Fruit fly (Drosophila melanogaster): ENCODE measurements around the gene obe.
A peak's percentile ranks its signal among the peaks of the same experiment; 100 is the strongest.

obe gene

dm6 chr3R:15473360-15473938, 12.4 kb upstream of the obe start:
- TF ChIP-seq CG8478 (optimal IDR thresholded peaks at IDR 0.05) (no peak), CTCF (optimal IDR thresholded peaks at IDR 0.05) (no peak)

- TF ChIP-seq CG8478 (optimal IDR thresholded peaks at IDR 0.05), result no peak
- no peak for TF ChIP-seq CTCF (optimal IDR thresholded peaks at IDR 0.05)
Measured at dm6 chr3R:15474820-15475219, 11.0 kb upstream of the obe start.

DNA sequence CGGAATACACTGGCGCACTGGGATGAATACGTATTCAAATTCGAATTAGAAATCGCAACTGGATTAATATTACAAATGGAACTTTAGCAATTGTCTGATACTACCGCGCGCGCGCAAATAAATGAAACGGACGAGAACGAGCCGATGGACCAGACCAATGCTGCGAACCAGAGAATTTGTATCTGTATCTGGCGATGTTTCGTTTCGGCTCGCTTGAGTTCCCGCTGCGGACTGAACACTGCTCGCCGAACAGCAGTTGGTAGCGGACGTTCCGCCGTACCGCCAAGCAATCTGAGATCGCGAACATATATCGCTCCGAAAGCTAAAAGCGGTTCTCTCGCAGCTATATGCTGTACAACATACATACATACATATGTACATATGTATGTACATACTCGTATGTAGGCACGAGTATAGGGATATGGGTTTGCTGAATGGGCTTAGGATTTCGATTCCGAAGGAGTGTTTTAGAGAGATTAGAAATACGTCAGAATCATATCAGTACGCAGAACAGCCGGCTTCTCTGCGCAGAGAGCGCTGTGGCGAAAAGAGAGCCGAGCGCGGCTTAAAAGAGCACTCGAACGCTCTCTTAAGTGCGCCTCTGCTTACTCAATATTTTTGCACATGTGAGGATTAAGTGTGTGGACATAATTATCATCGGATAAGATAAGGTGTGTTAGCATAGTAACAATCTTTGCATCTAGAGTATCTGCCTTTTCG, 9.7 kb upstream of the obe start, which contains the start of gene AdamTS-A:
TSS of gene AdamTS-A (minus strand) at position 221 of the 720 bp plus-strand sequence.
- TF ChIP-seq CG8478 (optimal IDR thresholded peaks at IDR 0.05) (no peak), CTCF (optimal IDR thresholded peaks at IDR 0.05) (no peak)

- TF ChIP-seq CG8478 (optimal IDR thresholded peaks at IDR 0.05) (no peak), CTCF (optimal IDR thresholded peaks at IDR 0.05) (no peak)
Measured at dm6 chr3R:15480068-15480467, 5.8 kb upstream of the obe start.

DNA sequence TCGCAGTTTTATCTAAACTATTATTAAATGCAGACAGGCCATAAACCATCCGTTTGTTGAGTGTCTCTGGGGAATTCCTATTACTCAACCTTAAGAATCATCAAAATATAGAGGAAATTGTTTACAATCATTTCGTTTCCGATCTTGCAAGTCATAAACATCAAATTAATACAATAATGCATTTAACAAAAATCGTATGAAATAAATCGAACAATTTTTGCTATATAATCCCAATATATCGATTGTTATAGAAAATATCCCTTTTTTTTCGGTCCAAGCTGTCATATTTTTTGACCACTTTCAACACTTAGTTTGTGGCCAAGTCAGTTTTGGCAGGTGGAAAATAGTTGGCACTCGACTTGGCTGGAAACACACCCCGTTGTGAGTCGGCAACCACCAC, 4.2 kb upstream of the obe start, which contains the start of gene B9d1:
TSS of gene B9d1 (plus strand) at position 301 of the 400 bp plus-strand sequence.
- no peak for TF ChIP-seq CTCF (optimal IDR thresholded peaks at IDR 0.05)
- TF ChIP-seq CG8478 (optimal IDR thresholded peaks at IDR 0.05), result no peak

- TF ChIP-seq CTCF (optimal IDR thresholded peaks at IDR 0.05) (no peak), CG8478 (optimal IDR thresholded peaks at IDR 0.05) (no peak)
Measured at dm6 chr3R:15482858-15483257, 3.0 kb upstream of the obe start, which contains the start of gene Rh6. Gene Rh6 (plus strand): TSS chr3R:15483158.

dm6 chr3R:15485296-15485695, 554 bp upstream of the obe start, which contains the start of gene Trissin:
Gene Trissin (minus strand): TSS chr3R:15485396.
- TF ChIP-seq CG8478 (optimal IDR thresholded peaks at IDR 0.05), result no peak
- TF ChIP-seq CTCF (optimal IDR thresholded peaks at IDR 0.05), result no peak

DNA sequence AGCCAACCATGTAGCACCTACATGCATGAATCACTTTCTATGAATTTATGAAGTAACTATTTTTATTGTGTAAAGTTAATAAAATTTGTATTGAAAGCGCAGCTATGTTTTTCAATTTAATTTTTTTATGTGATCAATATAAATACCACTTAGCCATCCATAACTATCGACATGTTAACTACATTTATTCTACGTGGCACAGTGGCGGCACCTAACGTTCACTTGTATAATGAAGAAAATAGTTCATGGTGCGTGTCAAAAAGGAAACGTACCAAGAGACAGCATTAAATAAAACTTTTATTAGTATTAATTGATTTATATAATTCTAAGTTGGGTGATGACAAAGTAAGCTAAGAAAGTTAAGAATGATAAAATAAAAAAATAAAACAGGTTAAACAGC, 7.4 kb downstream of the obe start:
- TF ChIP-seq CTCF (optimal IDR thresholded peaks at IDR 0.05), result peak; percentile 67 to 88
- no peak for TF ChIP-seq CG8478 (optimal IDR thresholded peaks at IDR 0.05)

DNA sequence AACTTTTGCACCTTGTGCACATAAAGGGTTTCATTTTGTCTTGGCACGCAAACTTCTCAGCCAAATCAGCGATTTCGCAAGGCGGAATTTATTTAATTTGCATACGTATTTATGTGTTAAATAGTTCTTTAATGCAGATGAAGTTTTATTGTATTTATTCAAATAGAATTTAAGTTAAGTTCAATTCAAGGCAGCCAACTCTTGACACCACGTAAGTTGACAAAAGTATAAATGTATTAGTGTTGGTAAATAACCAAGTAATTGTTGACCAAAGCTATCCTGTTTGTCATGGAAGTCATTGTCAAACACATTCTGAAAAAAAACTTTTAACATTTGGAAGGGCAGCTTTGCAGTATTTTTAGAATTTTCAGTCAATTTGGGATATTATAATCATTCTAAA, 8.5 kb downstream of the obe start, which contains the start of gene maca:
TSS of gene maca (plus strand) at position 301 of the 400 bp plus-strand sequence.
- no peak for TF ChIP-seq CTCF (optimal IDR thresholded peaks at IDR 0.05)
- TF ChIP-seq CG8478 (optimal IDR thresholded peaks at IDR 0.05), result no peak

- TF ChIP-seq CTCF (optimal IDR thresholded peaks at IDR 0.05) (no peak), CG8478 (optimal IDR thresholded peaks at IDR 0.05) (no peak)
Measured at dm6 chr3R:15507760-15508159, 21.9 kb downstream of the obe start.

DNA sequence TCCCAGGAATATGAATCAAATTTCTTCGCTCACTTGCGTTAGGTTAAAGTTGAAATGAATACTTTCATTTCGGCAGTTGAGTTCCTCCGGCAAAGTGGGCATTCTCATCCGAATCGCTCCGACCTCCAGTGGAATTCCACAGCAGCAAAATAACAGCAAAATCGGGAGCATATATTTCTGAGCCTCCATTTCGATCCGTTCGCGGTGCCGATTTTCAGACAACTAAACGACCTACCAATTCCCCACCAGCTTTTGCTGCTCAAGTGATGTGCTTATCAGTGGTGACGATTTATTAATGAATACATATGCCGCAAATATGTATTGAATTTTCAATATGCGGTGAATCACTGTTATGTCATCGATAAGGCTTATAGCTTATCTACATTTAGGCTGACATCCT, 22.8 kb downstream of the obe start, which contains the start of gene CG44014:
TSS of gene CG44014 (minus strand) at position 256 of the 400 bp plus-strand sequence.
- TF ChIP-seq CG8478 (optimal IDR thresholded peaks at IDR 0.05) (no peak), CTCF (optimal IDR thresholded peaks at IDR 0.05) (no peak)

DNA sequence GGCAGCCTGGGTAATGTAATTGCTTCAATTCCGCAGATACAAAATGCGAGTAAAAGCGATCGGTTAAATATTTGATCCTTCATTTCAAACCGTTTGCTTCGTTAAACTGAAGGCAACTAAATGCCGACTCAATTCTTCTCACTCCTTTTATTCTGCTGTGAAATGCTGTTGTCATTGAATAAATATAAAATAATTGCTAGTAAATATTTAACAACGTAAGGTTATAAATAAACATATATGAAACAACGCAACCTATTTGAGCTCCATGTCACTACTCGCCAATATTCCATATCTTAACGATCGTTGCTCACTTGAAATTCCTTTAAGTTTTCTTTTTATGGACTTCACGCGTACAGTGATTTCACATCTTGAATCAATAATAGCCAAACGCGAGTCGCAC, 24.0 kb downstream of the obe start, which contains the start of gene CG44013:
TSS of gene CG44013 (minus strand) at position 101 of the 400 bp plus-strand sequence.
- no peak for TF ChIP-seq CTCF (optimal IDR thresholded peaks at IDR 0.05)
- TF ChIP-seq CG8478 (optimal IDR thresholded peaks at IDR 0.05), result no peak

- TF ChIP-seq CG8478 (optimal IDR thresholded peaks at IDR 0.05), result no peak
- TF ChIP-seq CTCF (optimal IDR thresholded peaks at IDR 0.05), result no peak
Measured at dm6 chr3R:15512249-15512648, 26.4 kb downstream of the obe start.

DNA sequence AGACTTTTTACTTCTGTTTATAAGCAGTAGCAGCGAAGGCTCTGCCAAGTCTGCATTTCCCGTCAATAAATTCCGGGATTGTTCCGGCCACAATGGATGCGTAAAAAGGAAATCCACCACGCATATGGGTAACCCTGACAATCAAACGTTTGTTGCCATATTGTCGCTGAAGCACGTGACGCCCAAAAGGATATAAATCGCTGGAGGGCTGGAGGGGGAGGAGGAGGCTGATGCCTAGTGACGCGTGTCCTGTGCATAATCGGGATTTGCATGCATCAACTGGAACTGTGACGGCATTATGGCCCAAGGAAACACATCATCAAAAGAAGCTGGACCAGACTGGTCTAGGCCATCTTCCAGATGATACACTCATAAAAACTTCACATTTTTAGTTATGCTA, 27.4 kb downstream of the obe start:
- no peak for TF ChIP-seq CTCF (optimal IDR thresholded peaks at IDR 0.05)
- no peak for TF ChIP-seq CG8478 (optimal IDR thresholded peaks at IDR 0.05)

DNA sequence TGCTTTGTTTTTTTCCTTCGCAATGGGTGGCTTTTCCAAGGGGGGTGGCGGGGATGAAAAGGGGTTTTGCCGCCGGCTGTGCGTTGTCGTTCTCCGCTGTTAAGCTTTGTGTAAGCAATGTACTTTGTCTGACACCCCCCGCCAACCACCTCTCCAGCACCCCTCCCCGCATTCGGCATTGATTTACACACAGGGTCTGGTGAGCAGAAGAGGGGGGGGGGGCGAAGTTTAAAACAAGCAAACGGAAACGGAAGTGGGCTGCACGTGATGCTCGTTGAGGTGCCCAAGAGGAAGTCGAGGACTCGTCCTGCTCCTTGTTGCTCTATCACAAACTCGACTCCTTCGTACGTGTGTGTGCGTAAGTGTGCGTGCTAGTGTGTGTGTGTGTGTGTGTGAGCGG, 31.3 kb downstream of the obe start:
- no peak for TF ChIP-seq CG8478 (optimal IDR thresholded peaks at IDR 0.05)
- TF ChIP-seq CTCF (optimal IDR thresholded peaks at IDR 0.05), result no peak

dm6 chr3R:15531373-15531772, 45.5 kb downstream of the obe start, which contains the start of gene CG31296:
Gene CG31296 (minus strand): TSS chr3R:15531473.
- TF ChIP-seq CTCF (optimal IDR thresholded peaks at IDR 0.05) (no peak), CG8478 (optimal IDR thresholded peaks at IDR 0.05) (no peak)

Data from S2 (cell line).